Fruit fly (Drosophila melanogaster) whole organism, embryonic: Measurements from ENCODE around the gene Pdcd4.

Experiments used
- Bgb ChIP-seq: fragments of 200-800 bp; sonication (Bioruptor generic); IDR thresholded peaks from 2 replicates; pipeline ENCODE4 v1.3.6; 2022; ENCODE audit warnings: missing biosample characterization, missing genetic modification characterization; ENCODE audit not compliant: partially characterized antibody
- CG1233 ChIP-seq: fragments of 200-800 bp; sonication (Bioruptor generic); optimal IDR thresholded peaks from 4 replicates; lab custom pipeline; 2018; ENCODE audit warnings: missing biosample characterization, mild to moderate bottlenecking, missing genetic modification characterization
- CG12391 ChIP-seq: fragments of 200-800 bp; sonication (Bioruptor generic); optimal IDR thresholded peaks from 3 replicates; lab custom pipeline; 2018; ENCODE audit warnings: missing biosample characterization, mild to moderate bottlenecking, missing genetic modification characterization, moderate library complexity
- CG12659 ChIP-seq: fragments of 200-800 bp; sonication (Bioruptor generic); optimal IDR thresholded peaks from 3 replicates; lab custom pipeline; 2017; ENCODE audit warnings: mild to moderate bottlenecking, missing biosample characterization, missing genetic modification reagents, missing genetic modification characterization
- CG14050 ChIP-seq: fragments of 200-800 bp; sonication (Bioruptor generic); IDR thresholded peaks from 3 replicates; pipeline ENCODE4 v1.3.6; 2022; ENCODE audit warnings: missing biosample characterization, missing genetic modification characterization
- CG15479 ChIP-seq: fragments of 200-800 bp; sonication (Bioruptor generic); optimal IDR thresholded peaks from 3 replicates; lab custom pipeline; 2019; ENCODE audit warnings: missing biosample characterization, mild to moderate bottlenecking, missing genetic modification characterization, moderate library complexity
- CG18476 ChIP-seq: fragments of 200-800 bp; sonication (Bioruptor generic); optimal IDR thresholded peaks from 2 replicates; lab custom pipeline; 2016; ENCODE audit warnings: missing biosample characterization, mild to moderate bottlenecking, missing genetic modification characterization
- CG30403 ChIP-seq: fragments of 200-800 bp; sonication (Bioruptor generic); optimal IDR thresholded peaks from 3 replicates; lab custom pipeline; 2016; ENCODE audit warnings: missing biosample characterization, missing genetic modification characterization
- CG32772 ChIP-seq: fragments of 200-800 bp; sonication (Bioruptor generic); IDR thresholded peaks from 2 replicates; pipeline ENCODE4 v1.3.6; 2022; ENCODE audit warnings: missing biosample characterization, missing genetic modification characterization
- CG34224 ChIP-seq: fragments of 200-800 bp; sonication (Bioruptor generic); IDR thresholded peaks from 3 replicates; pipeline ENCODE4 v1.3.6; 2022; ENCODE audit warnings: missing biosample characterization, missing genetic modification characterization; ENCODE audit not compliant: partially characterized antibody
- CG34422 ChIP-seq: fragments of 200-800 bp; sonication (Bioruptor generic); IDR thresholded peaks from 3 replicates; pipeline ENCODE4 v1.3.6; 2022; ENCODE audit warnings: missing biosample characterization, missing genetic modification characterization
- CG42726 ChIP-seq: fragments of 200-800 bp; sonication (Bioruptor generic); IDR thresholded peaks from 2 replicates; pipeline ENCODE4 v1.3.6; 2022; ENCODE audit warnings: missing biosample characterization, missing genetic modification characterization; ENCODE audit not compliant: partially characterized antibody
- CG4282 ChIP-seq: fragments of 200-800 bp; sonication (Bioruptor generic); optimal IDR thresholded peaks from 2 replicates; lab custom pipeline; 2016; ENCODE audit warnings: missing biosample characterization, missing genetic modification characterization
- CG6854 ChIP-seq: fragments of 200-800 bp; sonication (Bioruptor generic); optimal IDR thresholded peaks from 3 replicates; lab custom pipeline; 2017; ENCODE audit warnings: missing biosample characterization, mild to moderate bottlenecking, missing genetic modification characterization
- CTCF ChIP-seq: fragments of 200-800 bp; sonication (Bioruptor generic); optimal IDR thresholded peaks from 2 replicates; lab custom pipeline; 2017; ENCODE audit warnings: missing biosample characterization, mild to moderate bottlenecking, missing genetic modification characterization, moderate library complexity
- Chrac-16 ChIP-seq: fragments of 200-800 bp; sonication (Bioruptor generic); optimal IDR thresholded peaks from 3 replicates; lab custom pipeline; 2016; ENCODE audit warnings: missing biosample characterization, missing genetic modification characterization
- Dad ChIP-seq: fragments of 200-800 bp; sonication (Bioruptor generic); optimal IDR thresholded peaks from 3 replicates; lab custom pipeline; 2016; ENCODE audit warnings: missing biosample characterization, missing genetic modification characterization
- Dbx ChIP-seq: fragments of 200-800 bp; sonication (Bioruptor generic); IDR thresholded peaks from 3 replicates; pipeline ENCODE4 v1.3.6; 2022; ENCODE audit warnings: missing biosample characterization, missing genetic modification characterization
- Dfd ChIP-seq, 2 experiments: fragments of >200 bp; optimal IDR thresholded peaks; 2 replicates each; lab custom pipeline; 2017; ENCODE audit warnings: missing biosample characterization in 2 of 2, missing genetic modification characterization in 2 of 2
- Doc3 ChIP-seq: fragments of 200-800 bp; sonication (Bioruptor generic); IDR thresholded peaks from 3 replicates; pipeline ENCODE4 v1.3.6; 2022; ENCODE audit warnings: missing biosample characterization, missing genetic modification characterization; ENCODE audit not compliant: partially characterized antibody
- E2f2 ChIP-seq: fragments of 200-800 bp; sonication (Bioruptor generic); IDR thresholded peaks from 2 replicates; pipeline ENCODE4 v1.3.6; 2022; ENCODE audit warnings: missing biosample characterization, missing genetic modification characterization
- Nf-YC ChIP-seq: fragments of 200-800 bp; optimal IDR thresholded peaks from 3 replicates; lab custom pipeline; 2019; ENCODE audit warnings: missing biosample characterization, mild to moderate bottlenecking, missing genetic modification characterization, moderate library complexity
- Rx ChIP-seq: fragments of 200-800 bp; sonication (Bioruptor generic); IDR thresholded peaks from 2 replicates; pipeline ENCODE4 v1.3.6; 2022; ENCODE audit warnings: missing biosample characterization, missing genetic modification characterization
- YL-1 ChIP-seq: fragments of 200-800 bp; sonication (Bioruptor generic); optimal IDR thresholded peaks from 3 replicates; lab custom pipeline; 2017; ENCODE audit warnings: missing biosample characterization, mild to moderate bottlenecking, missing genetic modification characterization
- bbx ChIP-seq: fragments of 200-800 bp; sonication (Bioruptor generic); IDR thresholded peaks from 2 replicates; pipeline ENCODE4 v1.3.6; 2022; ENCODE audit warnings: missing biosample characterization, missing genetic modification characterization; ENCODE audit not compliant: partially characterized antibody
- caup ChIP-seq: fragments of 200-800 bp; sonication (Bioruptor generic); optimal IDR thresholded peaks from 3 replicates; lab custom pipeline; 2017; ENCODE audit warnings: missing biosample characterization, mild to moderate bottlenecking, missing genetic modification characterization, moderate library complexity; ENCODE audit not compliant: severe bottlenecking
- chinmo ChIP-seq: fragments of 200-800 bp; sonication (Bioruptor generic); IDR thresholded peaks from 4 replicates; pipeline ENCODE4 v1.3.6; 2022; ENCODE audit warnings: missing biosample characterization, missing genetic modification characterization; ENCODE audit not compliant: partially characterized antibody
- crol ChIP-seq: fragments of 200-800 bp; sonication (Bioruptor generic); IDR thresholded peaks from 2 replicates; pipeline ENCODE4 v1.3.6; 2022; ENCODE audit warnings: missing biosample characterization, missing genetic modification characterization
- dan ChIP-seq: fragments of 200-800 bp; sonication (Bioruptor generic); IDR thresholded peaks from 2 replicates; pipeline ENCODE4 v1.3.6; 2022; ENCODE audit warnings: missing biosample characterization, missing genetic modification characterization
- dmrt99B ChIP-seq: fragments of 200-800 bp; sonication (Bioruptor generic); optimal IDR thresholded peaks from 2 replicates; lab custom pipeline; 2018; ENCODE audit warnings: missing biosample characterization, mild to moderate bottlenecking, missing genetic modification characterization, moderate library complexity
- esg ChIP-seq: fragments of 200-800 bp; sonication (Bioruptor generic); conservative IDR thresholded peaks from 2 replicates; pipeline ENCODE4 v1.3.6; 2022; ENCODE audit warnings: missing biosample characterization, missing genetic modification characterization
- eyg ChIP-seq: fragments of 200-800 bp; sonication (Bioruptor generic); optimal IDR thresholded peaks from 3 replicates; lab custom pipeline; 2016; ENCODE audit warnings: missing biosample characterization, missing genetic modification characterization
- fu2 ChIP-seq: fragments of 200-800 bp; sonication (Bioruptor generic); optimal IDR thresholded peaks from 2 replicates; lab custom pipeline; 2016; ENCODE audit warnings: missing biosample characterization, missing genetic modification characterization
- gt ChIP-seq: fragments of 200-800 bp; sonication (Bioruptor generic); IDR thresholded peaks from 2 replicates; pipeline ENCODE4 v1.3.6; 2022; ENCODE audit warnings: missing biosample characterization, missing genetic modification characterization
- mam ChIP-seq: fragments of 200-800 bp; sonication (Bioruptor generic); optimal IDR thresholded peaks from 3 replicates; lab custom pipeline; 2016; ENCODE audit warnings: missing biosample characterization, missing genetic modification characterization
- nau ChIP-seq: fragments of 200-800 bp; sonication (Bioruptor generic); optimal IDR thresholded peaks from 3 replicates; lab custom pipeline; 2017; ENCODE audit warnings: missing biosample characterization, mild to moderate bottlenecking, missing genetic modification characterization, missing genetic modification reagents
- tgo ChIP-seq: fragments of 200-800 bp; sonication (Bioruptor generic); IDR thresholded peaks from 3 replicates; pipeline ENCODE4 v1.3.6; 2022; ENCODE audit warnings: missing biosample characterization, missing genetic modification characterization
- vvl ChIP-seq: fragments of 200-800 bp; sonication (Bioruptor generic); IDR thresholded peaks from 2 replicates; pipeline ENCODE4 v1.3.6; 2022; ENCODE audit warnings: missing biosample characterization, missing genetic modification characterization

Pdcd4 gene

DNA sequence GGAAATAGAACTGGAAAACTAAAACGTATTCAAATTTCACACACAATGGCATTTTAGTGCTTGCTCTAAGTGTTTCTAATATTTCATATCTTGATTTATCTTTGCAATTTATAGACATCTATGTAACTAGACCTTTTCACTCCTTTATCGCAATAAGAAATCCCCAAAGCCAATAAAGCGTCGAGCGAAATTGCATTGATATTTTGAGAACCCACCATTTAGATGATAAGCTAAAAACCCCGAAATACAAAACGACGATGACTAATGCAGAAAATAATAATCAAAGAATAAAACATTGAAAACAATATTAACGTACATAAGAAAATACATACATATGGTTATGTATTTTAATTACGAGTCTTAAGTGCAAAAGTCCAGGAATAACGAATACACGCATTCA is 23.4 kb upstream of the Pdcd4 start:
- no peak for TF ChIP-seq CG12391 (tag; lab: Kevin White, UChicago)
- no peak for TF ChIP-seq CG14050 (GFP tag; lab: Robert Waterston, UW)
- TF ChIP-seq CG30403 (GFP tag; lab: Kevin White, UChicago): no peak
- no peak for TF ChIP-seq mam
- TF ChIP-seq CG1233 (GFP tag; lab: Kevin White, UChicago): no peak
- no peak for TF ChIP-seq CG12659 (GFP tag; lab: Kevin White, UChicago)
- no peak for TF ChIP-seq vvl
- TF ChIP-seq CG4282 (GFP tag; lab: Kevin White, UChicago): no peak

DNA sequence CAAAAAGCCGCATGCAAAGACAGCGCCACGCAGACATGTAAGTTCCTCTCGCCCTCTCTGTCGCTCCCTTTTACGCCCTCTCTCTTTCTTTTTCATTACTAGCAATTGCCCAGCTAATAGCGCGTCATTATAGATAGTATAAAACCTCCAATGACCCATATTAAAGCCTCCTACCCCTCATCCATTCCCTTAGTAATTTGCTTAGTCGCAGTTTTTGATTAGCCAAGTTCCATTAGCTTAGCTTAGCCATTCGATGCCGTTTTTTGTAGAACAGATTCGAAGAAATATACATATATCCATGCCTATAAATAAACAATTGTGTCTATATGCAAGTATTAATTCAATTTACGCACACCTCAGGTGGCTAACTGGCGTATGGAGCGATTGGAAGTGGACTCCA is 15.6 kb upstream of the Pdcd4 start:
- no peak for TF ChIP-seq CG15479
- TF ChIP-seq Rx (GFP tag; lab: Robert Waterston, UW): no peak
- TF ChIP-seq YL-1: no peak
- TF ChIP-seq Chrac-16 (GFP tag; lab: Kevin White, UChicago): no peak
- no peak for TF ChIP-seq CG6854 (GFP tag; lab: Kevin White, UChicago)
- TF ChIP-seq Dfd (GFP tag; optimal IDR thresholded peaks at IDR 0.05; lab: Kevin White, UChicago): no peak
- TF ChIP-seq CTCF (GFP tag; lab: Kevin White, UChicago): no peak
- TF ChIP-seq Bgb: no peak

DNA sequence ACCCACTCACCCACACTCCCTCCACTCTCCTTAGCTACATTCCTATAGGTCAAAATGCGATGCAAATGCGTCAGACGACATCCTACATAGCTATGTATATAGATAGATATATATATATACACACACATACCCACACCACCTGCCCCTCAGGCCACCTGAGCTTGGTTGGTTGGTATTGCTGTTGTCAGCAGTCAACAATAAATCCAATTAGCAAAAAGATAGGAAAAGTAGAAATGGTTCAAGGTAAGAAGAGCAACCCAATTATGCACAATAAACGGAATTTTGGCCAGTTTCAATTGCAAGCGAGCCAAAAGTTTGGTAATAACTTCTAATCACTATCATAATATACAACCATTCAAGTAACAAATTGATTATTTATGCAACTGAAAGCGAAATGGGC is 11.3 kb upstream of the Pdcd4 start:
- TF ChIP-seq tgo (no peak), gt (GFP tag; lab: Robert Waterston, UW) (no peak), Dbx (no peak), CG18476 (GFP tag; lab: Kevin White, UChicago) (no peak), CG34224 (no peak), dan (GFP tag; lab: Robert Waterston, UW) (no peak), Nf-YC (no peak), eyg (GFP tag; lab: Kevin White, UChicago) (no peak), bbx (GFP tag; lab: Robert Waterston, UW) (no peak), caup (GFP tag; lab: Kevin White, UChicago) (no peak), dmrt99B (tag; lab: Kevin White, UChicago) (no peak)

DNA sequence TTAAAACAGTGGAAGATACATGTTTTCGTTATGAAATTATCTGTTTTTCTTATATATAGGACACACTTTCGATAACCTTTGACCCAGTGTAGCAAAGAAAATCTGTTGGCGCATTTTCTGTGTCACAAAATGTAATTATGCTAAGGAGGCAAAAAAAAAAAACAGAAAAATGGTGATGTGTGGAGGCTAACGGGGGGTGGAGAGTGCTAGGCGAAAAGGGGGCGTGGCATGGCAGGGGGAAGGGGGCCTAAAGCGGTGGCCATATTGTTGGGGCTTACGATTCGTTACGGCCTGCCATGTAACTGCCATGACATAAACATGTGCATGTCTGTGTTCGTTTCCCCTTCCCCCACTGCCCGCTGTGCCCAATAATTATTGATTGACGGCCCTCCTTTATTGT is 10.0 kb upstream of the Pdcd4 start:
- 0 out of 2 replicates have a peak, but pooled peaks have one; percentile 6 for TF ChIP-seq esg (GFP tag; lab: Robert Waterston, UW)
- no peak for TF ChIP-seq Dad
- 0 out of 4 replicates have a peak, but pooled peaks have one; percentile 39 for TF ChIP-seq chinmo (GFP tag; lab: Robert Waterston, UW)
- TF ChIP-seq Bgb: no peak
- TF ChIP-seq crol (GFP tag; lab: Robert Waterston, UW): peak; percentile 75
- no peak for TF ChIP-seq nau
- TF ChIP-seq fu2 (GFP tag; lab: Kevin White, UChicago): no peak
- 0 out of 3 replicates have a peak, but pooled peaks have one; percentile 7 for TF ChIP-seq CG34422
- no peak for TF ChIP-seq E2f2 (GFP tag; lab: Robert Waterston, UW)
- TF ChIP-seq Doc3 (GFP tag; lab: Robert Waterston, UW): no peak
- peak; percentile 32; the same call in 1 of the 2 replicates for TF ChIP-seq CG32772
- 0 out of 2 replicates have a peak, but pooled peaks have one; percentile 13 for TF ChIP-seq CG42726 (GFP tag; lab: Robert Waterston, UW)
